Comparison of ENCODE assay signal across 1 fruit fly cellular context in genomic region chr3R:16146632-16147453, dm6.
TF ChIP-seq lines count a peak whose summit lies in the region.

TSS of gene Mic26-27 (minus strand) at chr3R:16146855.
TSS of gene CG5916 (plus strand) at chr3R:16147029.

TF ChIP-seq in whole organism, embryonic, 481 proteins besides CTCF, POLR2A, EP300 and RAD21 (continued from another document and continues in another):
- TF ChIP-seq Hr39 (optimal IDR thresholded peaks at IDR 0.05; lab: Kevin White, UChicago) (no peak), al (GFP tag; IDR thresholded peaks at IDR 0.05; lab: Robert Waterston, UW) (peak; percentile 60; the same call in 1 of the 2 replicates), CG34376 (GFP tag; optimal IDR thresholded peaks at IDR 0.05; lab: Kevin White, UChicago) (peak; percentile 28), CG5180 (GFP tag; optimal IDR thresholded peaks at IDR 0.05; lab: Kevin White, UChicago) (no peak), CG9797 (GFP tag; optimal IDR thresholded peaks at IDR 0.05; lab: Kevin White, UChicago) (peak; percentile 81), ato (GFP tag; IDR thresholded peaks at IDR 0.05; lab: Robert Waterston, UW; ENCODE audit: partially characterized antibody) (peak; percentile 95), CG11504 (tag; optimal IDR thresholded peaks at IDR 0.05; lab: Kevin White, UChicago) (no peak), CG7987 (GFP tag; optimal IDR thresholded peaks at IDR 0.05; lab: Kevin White, UChicago) (peak; percentile 25), mam (GFP tag; optimal IDR thresholded peaks at IDR 0.05; lab: Kevin White, UChicago) (peak; percentile 78), ind (GFP tag; optimal IDR thresholded peaks at IDR 0.05; lab: Kevin White, UChicago) (peak; percentile 73), tap (tag; optimal IDR thresholded peaks at IDR 0.05; lab: Kevin White, UChicago) (no peak), CG16815 (GFP tag; optimal IDR thresholded peaks at IDR 0.05; lab: Kevin White, UChicago) (peak; percentile 85), pzg (GFP tag; optimal IDR thresholded peaks at IDR 0.05; lab: Kevin White, UChicago) (peak; percentile 92), dmrt11E (tag; optimal IDR thresholded peaks at IDR 0.05; lab: Kevin White, UChicago) (peak; percentile 94), chif (GFP tag; optimal IDR thresholded peaks at IDR 0.05; lab: Kevin White, UChicago) (peak; percentile 85 to 87), HLH3B (GFP tag; IDR thresholded peaks at IDR 0.05; lab: Robert Waterston, UW) (peak; percentile 86), ap (GFP tag; IDR thresholded peaks at IDR 0.05; lab: Robert Waterston, UW) (0 out of 2 replicates have a peak, but pooled peaks have one; percentile 20), Poxn (GFP tag; IDR thresholded peaks at IDR 0.05; lab: Robert Waterston, UW) (no peak), CG17328 (GFP tag; IDR thresholded peaks at IDR 0.05; lab: Robert Waterston, UW) (peak; percentile 64; the same call in 1 of the 2 replicates), HLHmδ (GFP tag; optimal IDR thresholded peaks at IDR 0.05; lab: Kevin White, UChicago) (no peak), CG5245 (GFP tag; optimal IDR thresholded peaks at IDR 0.05; lab: Kevin White, UChicago) (peak; percentile 45), CG14441 (GFP tag; IDR thresholded peaks at IDR 0.05; lab: Robert Waterston, UW) (peak; percentile 61; the same call in 1 of the 2 replicates), Six4 (GFP tag; optimal IDR thresholded peaks at IDR 0.05; lab: Kevin White, UChicago) (peak; percentile 41), cad (GFP tag; optimal IDR thresholded peaks at IDR 0.05; lab: Kevin White, UChicago) (no peak), CG12391 (tag; optimal IDR thresholded peaks at IDR 0.05; lab: Kevin White, UChicago) (peak; percentile 85), trh (GFP tag; optimal IDR thresholded peaks at IDR 0.05; lab: Kevin White, UChicago) (no peak), Dref (GFP tag; IDR thresholded peaks at IDR 0.05; lab: Robert Waterston, UW) (peak; percentile 37; the same call in 1 of the 2 replicates), gsb (GFP tag; IDR thresholded peaks at IDR 0.05; lab: Robert Waterston, UW) (peak; percentile 60), chm (GFP tag; IDR thresholded peaks at IDR 0.05; lab: Robert Waterston, UW) (peak; percentile 69), scrt (GFP tag; optimal IDR thresholded peaks at IDR 0.05; lab: Kevin White, UChicago) (peak; percentile 81), CG10267 (tag; optimal IDR thresholded peaks at IDR 0.05; lab: Kevin White, UChicago) (peak; percentile 69), CG32532 (GFP tag; IDR thresholded peaks at IDR 0.05; lab: Robert Waterston, UW) (peak; percentile 67), nerfin-1 (tag; optimal IDR thresholded peaks at IDR 0.05; lab: Kevin White, UChicago) (peak; percentile 82), Hr51 (GFP tag; optimal IDR thresholded peaks at IDR 0.05; lab: Kevin White, UChicago) (peak; percentile 68 to 84), so (GFP tag; IDR thresholded peaks at IDR 0.05; lab: Robert Waterston, UW) (peak; percentile 69; the same call in 1 of the 3 replicates), tin (GFP tag; optimal IDR thresholded peaks at IDR 0.05; lab: Kevin White, UChicago) (peak; percentile 83), sqz (GFP tag; optimal IDR thresholded peaks at IDR 0.05; lab: Kevin White, UChicago) (no peak), Sox102F (GFP tag; optimal IDR thresholded peaks at IDR 0.05; lab: Kevin White, UChicago) (peak; percentile 88), oc (tag; optimal IDR thresholded peaks at IDR 0.05; lab: Kevin White, UChicago) (no peak), CG6854 (GFP tag; optimal IDR thresholded peaks at IDR 0.05; lab: Kevin White, UChicago) (no peak), CG11456 (GFP tag; IDR thresholded peaks at IDR 0.05; lab: Robert Waterston, UW) (peak; percentile 80; the same call in 2 of the 3 replicates), sens (GFP tag; lab: Kevin White, UChicago) (peak; percentile 94), wek (GFP tag; optimal IDR thresholded peaks at IDR 0.05; lab: Kevin White, UChicago) (peak; percentile 39), sug (tag; optimal IDR thresholded peaks at IDR 0.05; lab: Kevin White, UChicago) (no peak), odd (GFP tag; optimal IDR thresholded peaks at IDR 0.05; lab: Kevin White, UChicago) (no peak), CG13424 (tag; optimal IDR thresholded peaks at IDR 0.05; lab: Kevin White, UChicago) (peak; percentile 95), pan (optimal IDR thresholded peaks at IDR 0.05; lab: Kevin White, UChicago) (no peak), pan (GFP tag; optimal IDR thresholded peaks at IDR 0.05 in 1 of 2, IDR thresholded peaks at IDR 0.05 in 1 of 2) (peak in 1 of 2 experiments; percentile 68), nom (GFP tag; optimal IDR thresholded peaks at IDR 0.05; lab: Kevin White, UChicago) (no peak), CG17361 (GFP tag; IDR thresholded peaks at IDR 0.05; lab: Robert Waterston, UW) (no peak; the same call in 1 of the 3 replicates), CG7556 (GFP tag; optimal IDR thresholded peaks at IDR 0.05; lab: Kevin White, UChicago) (peak; percentile 29), E2f1 (GFP tag; IDR thresholded peaks at IDR 0.05; lab: Robert Waterston, UW) (peak; percentile 82), lov (optimal IDR thresholded peaks at IDR 0.05; lab: Kevin White, UChicago) (no peak), lov (GFP tag; IDR thresholded peaks at IDR 0.05; lab: Robert Waterston, UW) (peak; percentile 88; the same call in 1 of the 3 replicates), Med (GFP tag; lab: Kevin White, UChicago) (peak; percentile 95), Atf3 (GFP tag; optimal IDR thresholded peaks at IDR 0.05; lab: Kevin White, UChicago) (peak; percentile 81), ssp (GFP tag; IDR thresholded peaks at IDR 0.05; lab: Robert Waterston, UW) (peak; percentile 88), CG13287 (GFP tag; IDR thresholded peaks at IDR 0.05; lab: Robert Waterston, UW; ENCODE audit: partially characterized antibody) (peak; percentile 100), bcd (GFP tag; optimal IDR thresholded peaks at IDR 0.05; lab: Kevin White, UChicago) (peak; percentile 82), Mrtf (GFP tag; IDR thresholded peaks at IDR 0.05; lab: Robert Waterston, UW) (peak; percentile 84), toy (GFP tag; IDR thresholded peaks at IDR 0.05; lab: Robert Waterston, UW) (no peak), Lpt (GFP tag; optimal IDR thresholded peaks at IDR 0.05; lab: Kevin White, UChicago) (no peak), hth (optimal IDR thresholded peaks at IDR 0.05; lab: Kevin White, UChicago) (no peak), CG31441 (GFP tag; IDR thresholded peaks at IDR 0.05; lab: Robert Waterston, UW) (peak; percentile 79), eyg (GFP tag; optimal IDR thresholded peaks at IDR 0.05; lab: Kevin White, UChicago) (peak; percentile 67), CG8944 (GFP tag; optimal IDR thresholded peaks at IDR 0.05; lab: Kevin White, UChicago) (peak; percentile 80), CG4730 (GFP tag; IDR thresholded peaks at IDR 0.05; lab: Robert Waterston, UW) (peak; percentile 71), Fer3 (tag; optimal IDR thresholded peaks at IDR 0.05; lab: Kevin White, UChicago) (peak; percentile 17), inv (GFP tag; IDR thresholded peaks at IDR 0.05; lab: Robert Waterston, UW; ENCODE audit: partially characterized antibody) (peak; percentile 100), Ptx1 (GFP tag; IDR thresholded peaks at IDR 0.05; lab: Robert Waterston, UW) (peak; percentile 90), Sin3A (optimal IDR thresholded peaks at IDR 0.05; lab: Kevin White, UChicago) (peak; percentile 99), Xrp1 (GFP tag; IDR thresholded peaks at IDR 0.05; lab: Robert Waterston, UW) (peak; percentile 87), Sox100B (GFP tag; optimal IDR thresholded peaks at IDR 0.05; lab: Kevin White, UChicago) (no peak), corto (GFP tag; optimal IDR thresholded peaks at IDR 0.05; lab: Kevin White, UChicago) (peak; percentile 57), tup (GFP tag; optimal IDR thresholded peaks at IDR 0.05; lab: Kevin White, UChicago) (no peak), C15 (GFP tag; IDR thresholded peaks at IDR 0.05; lab: Robert Waterston, UW) (no peak), CG17829 (tag; optimal IDR thresholded peaks at IDR 0.05; lab: Kevin White, UChicago) (peak; percentile 72), CG7372 (GFP tag; IDR thresholded peaks at IDR 0.05; lab: Robert Waterston, UW) (peak; percentile 59), ab (GFP tag; optimal IDR thresholded peaks at IDR 0.05; lab: Kevin White, UChicago) (peak; percentile 82), sisA (GFP tag; IDR thresholded peaks at IDR 0.05; lab: Robert Waterston, UW) (peak; percentile 95), Dip3 (GFP tag; optimal IDR thresholded peaks at IDR 0.05; lab: Kevin White, UChicago) (peak; percentile 79), CG16779 (GFP tag; IDR thresholded peaks at IDR 0.05; lab: Robert Waterston, UW) (peak; percentile 56; the same call in 1 of the 2 replicates), trem (tag; optimal IDR thresholded peaks at IDR 0.05; lab: Kevin White, UChicago) (peak; percentile 80), Aef1 (GFP tag; IDR thresholded peaks at IDR 0.05; lab: Robert Waterston, UW) (peak; percentile 88), CG17359 (tag; optimal IDR thresholded peaks at IDR 0.05; lab: Kevin White, UChicago) (peak; percentile 29), CG18262 (tag; optimal IDR thresholded peaks at IDR 0.05; lab: Kevin White, UChicago) (peak; percentile 71), CG15479 (GFP tag; optimal IDR thresholded peaks at IDR 0.05; lab: Kevin White, UChicago) (peak; percentile 77), ase (GFP tag; IDR thresholded peaks at IDR 0.05; lab: Robert Waterston, UW) (peak; percentile 83), zen (tag; optimal IDR thresholded peaks at IDR 0.05; lab: Kevin White, UChicago) (peak; percentile 94), CG9609 (GFP tag; optimal IDR thresholded peaks at IDR 0.05; lab: Kevin White, UChicago) (peak; percentile 90), CG14050 (GFP tag; IDR thresholded peaks at IDR 0.05; lab: Robert Waterston, UW) (peak; percentile 58; the same call in 2 of the 3 replicates), Elba2 (GFP tag; optimal IDR thresholded peaks at IDR 0.05; lab: Kevin White, UChicago) (peak; percentile 88), CG6654 (GFP tag; optimal IDR thresholded peaks at IDR 0.05; lab: Kevin White, UChicago) (peak; percentile 11), eve (GFP tag; optimal IDR thresholded peaks at IDR 0.05; lab: Kevin White, UChicago) (no peak), dati (GFP tag; IDR thresholded peaks at IDR 0.05; lab: Robert Waterston, UW) (no peak), CG11695 (GFP tag; IDR thresholded peaks at IDR 0.05; lab: Robert Waterston, UW) (no peak; the same call in 2 of the 3 replicates), sc (optimal IDR thresholded peaks at IDR 0.05; lab: Kevin White, UChicago) (no peak), sc (GFP tag; optimal IDR thresholded peaks at IDR 0.05; lab: Kevin White, UChicago) (peak; percentile 34), CG18011 (GFP tag; optimal IDR thresholded peaks at IDR 0.05; lab: Kevin White, UChicago) (peak; percentile 71), CG4424 (GFP tag; optimal IDR thresholded peaks at IDR 0.05; lab: Kevin White, UChicago) (peak; percentile 78), fru (optimal IDR thresholded peaks at IDR 0.05; lab: Kevin White, UChicago) (no peak), CG12071 (GFP tag; optimal IDR thresholded peaks at IDR 0.05; lab: Kevin White, UChicago) (no peak), lilli (GFP tag; optimal IDR thresholded peaks at IDR 0.05; lab: Kevin White, UChicago) (peak; percentile 81), CG6791 (GFP tag; IDR thresholded peaks at IDR 0.05; lab: Robert Waterston, UW; ENCODE audit: partially characterized antibody) (peak; percentile 98), CG11723 (GFP tag; optimal IDR thresholded peaks at IDR 0.05; lab: Kevin White, UChicago) (no peak), pb (GFP tag; optimal IDR thresholded peaks at IDR 0.05; lab: Kevin White, UChicago) (peak; percentile 71), CG9437 (GFP tag; optimal IDR thresholded peaks at IDR 0.05; lab: Kevin White, UChicago) (peak; percentile 65), NC2α (GFP tag; optimal IDR thresholded peaks at IDR 0.05; lab: Kevin White, UChicago) (peak; percentile 26), CG18599 (GFP tag; optimal IDR thresholded peaks at IDR 0.05; lab: Kevin White, UChicago) (no peak), twi (tag; optimal IDR thresholded peaks at IDR 0.05; lab: Kevin White, UChicago) (peak; percentile 85), chn (GFP tag; optimal IDR thresholded peaks at IDR 0.05; lab: Kevin White, UChicago) (peak; percentile 86), fd3F (GFP tag; optimal IDR thresholded peaks at IDR 0.05; lab: Kevin White, UChicago) (peak; percentile 1), CG7928 (GFP tag; optimal IDR thresholded peaks at IDR 0.05; lab: Kevin White, UChicago) (peak; percentile 12), gem (tag; optimal IDR thresholded peaks at IDR 0.05; lab: Kevin White, UChicago) (peak; percentile 94), ATbp (GFP tag; optimal IDR thresholded peaks at IDR 0.05; lab: Kevin White, UChicago) (no peak), CG5953 (GFP tag; IDR thresholded peaks at IDR 0.05; lab: Robert Waterston, UW) (peak; percentile 76), repo (GFP tag; optimal IDR thresholded peaks at IDR 0.05; lab: Kevin White, UChicago) (peak; percentile 69), Sry-β (GFP tag; optimal IDR thresholded peaks at IDR 0.05; lab: Kevin White, UChicago) (no peak), Hr3 (GFP tag; optimal IDR thresholded peaks at IDR 0.05; lab: Kevin White, UChicago) (peak; percentile 88), CG2199 (GFP tag; IDR thresholded peaks at IDR 0.05; lab: Robert Waterston, UW) (no peak; the same call in 1 of the 3 replicates), CG10565 (GFP tag; optimal IDR thresholded peaks at IDR 0.05; lab: Kevin White, UChicago) (peak; percentile 2), ranshi (GFP tag; IDR thresholded peaks at IDR 0.05; lab: Robert Waterston, UW) (peak; percentile 71), CG30020 (tag; optimal IDR thresholded peaks at IDR 0.05; lab: Kevin White, UChicago) (peak; percentile 80), CG2129 (GFP tag; IDR thresholded peaks at IDR 0.05; lab: Robert Waterston, UW; ENCODE audit: partially characterized antibody) (peak; percentile 100), CG14667 (GFP tag; IDR thresholded peaks at IDR 0.05; lab: Robert Waterston, UW) (peak; percentile 69), Vsx1 (GFP tag; optimal IDR thresholded peaks at IDR 0.05; lab: Kevin White, UChicago) (no peak), HLH54F (GFP tag; optimal IDR thresholded peaks at IDR 0.05; lab: Kevin White, UChicago) (peak; percentile 94), slbo (GFP tag; IDR thresholded peaks at IDR 0.05; lab: Robert Waterston, UW) (peak; percentile 94), CG7963 (GFP tag; IDR thresholded peaks at IDR 0.05; lab: Robert Waterston, UW; ENCODE audit: partially characterized antibody) (peak; percentile 92), CrebB (tag; optimal IDR thresholded peaks at IDR 0.05; lab: Kevin White, UChicago) (no peak), Ets65A (GFP tag; lab: Kevin White, UChicago) (peak; percentile 99), NfI (GFP tag; optimal IDR thresholded peaks at IDR 0.05; lab: Kevin White, UChicago) (peak; percentile 56)
